Worm (Caenorhabditis elegans): ENCODE results near the gene T14G8.6.

Gene T14G8.6

ce11 chrX:12911235-12911634 lies 48.6 kb upstream of the T14G8.6 start (continued):
- TF ChIP-seq F37B4.10 (GFP tag; IDR thresholded peaks at IDR 0.05) (no peak), ceh-27 (GFP tag; optimal IDR thresholded peaks at IDR 0.05) (no peak), dox-1 (GFP tag; IDR thresholded peaks at IDR 0.05) (no peak; the same call in 1 of the 2 replicates), F57C9.4 (tag; optimal IDR thresholded peaks at IDR 0.05) (no peak), mcd-1 (GFP tag; IDR thresholded peaks at IDR 0.05) (no peak), pha-4 (tag; optimal IDR thresholded peaks at IDR 0.05) (no peak), K11D2.4 (GFP tag; IDR thresholded peaks at IDR 0.05) (0 out of 2 replicates have a peak, but pooled peaks have one; percentile 25), sdz-38 (tag; optimal IDR thresholded peaks at IDR 0.05) (no peak), F33H1.4 (GFP tag; IDR thresholded peaks at IDR 0.05) (no peak), K12H6.12 (tag; optimal IDR thresholded peaks at IDR 0.05) (no peak), mes-4 (tag; optimal IDR thresholded peaks at IDR 0.05) (no peak), dpff-1 (tag; optimal IDR thresholded peaks at IDR 0.05) (no peak), snpc-4 (GFP tag; optimal IDR thresholded peaks at IDR 0.05) (no peak), snpc-4 (tag; optimal IDR thresholded peaks at IDR 0.05) (no peak), egl-18 (GFP tag; IDR thresholded peaks at IDR 0.05) (no peak), lag-1 (GFP tag; IDR thresholded peaks at IDR 0.05) (no peak), attf-5 (GFP tag; optimal IDR thresholded peaks at IDR 0.05) (no peak), somi-1 (GFP tag; optimal IDR thresholded peaks at IDR 0.05) (no peak), let-607 (tag; optimal IDR thresholded peaks at IDR 0.05) (peak; percentile 86 to 89), lsy-27 (tag; optimal IDR thresholded peaks at IDR 0.05; ENCODE audit: borderline replicate concordance, insufficient read depth) (no peak), hlh-12 (tag; optimal IDR thresholded peaks at IDR 0.05) (no peak), F52B5.7 (tag; optimal IDR thresholded peaks at IDR 0.05) (no peak), ztf-18 (tag; optimal IDR thresholded peaks at IDR 0.05) (no peak), ccch-3 (GFP tag; optimal IDR thresholded peaks at IDR 0.05) (no peak), lin-26 (GFP tag; IDR thresholded peaks at IDR 0.05) (no peak), Y53F4B.3 (GFP tag; IDR thresholded peaks at IDR 0.05) (no peak), nfya-2 (GFP tag; IDR thresholded peaks at IDR 0.05) (no peak), hrde-1 (tag; optimal IDR thresholded peaks at IDR 0.05; ENCODE audit: borderline replicate concordance) (no peak), lin-40 (tag; optimal IDR thresholded peaks at IDR 0.05) (no peak), zfh-2 (GFP tag; conservative IDR thresholded peaks at IDR 0.05) (no peak), ceh-100 (GFP tag; IDR thresholded peaks at IDR 0.05) (no peak), snpc-1.3 (tag; optimal IDR thresholded peaks at IDR 0.05; ENCODE audit: insufficient read depth) (no peak), B0019.2 (GFP tag; conservative IDR thresholded peaks at IDR 0.05) (no peak), Y67H2A.10 (GFP tag; conservative IDR thresholded peaks at IDR 0.05) (no peak), bed-1 (GFP tag; IDR thresholded peaks at IDR 0.05) (no peak), hmg-1.2 (GFP tag; IDR thresholded peaks at IDR 0.05) (no peak), ceh-58 (GFP tag; IDR thresholded peaks at IDR 0.05) (no peak), madf-8 (GFP tag; conservative IDR thresholded peaks at IDR 0.05) (no peak), mel-28 (tag; optimal IDR thresholded peaks at IDR 0.05; ENCODE audit: borderline replicate concordance) (no peak), mxl-1 (tag; optimal IDR thresholded peaks at IDR 0.05) (no peak), nfyb-1 (GFP tag; IDR thresholded peaks at IDR 0.05) (no peak), lin-54 (GFP tag; optimal IDR thresholded peaks at IDR 0.05) (no peak), B0336.3 (GFP tag; IDR thresholded peaks at IDR 0.05) (no peak), rpc-1 (optimal IDR thresholded peaks at IDR 0.05) (no peak), rpc-1 (tag; optimal IDR thresholded peaks at IDR 0.05) (no peak), unc-130 (GFP tag; optimal IDR thresholded peaks at IDR 0.05) (no peak), ekl-4 (GFP tag; IDR thresholded peaks at IDR 0.05) (no peak), ZK185.1 (tag; optimal IDR thresholded peaks at IDR 0.05; ENCODE audit: poor library complexity, severe bottlenecking) (no peak), ztf-6 (GFP tag; IDR thresholded peaks at IDR 0.05) (no peak), sptf-2 (GFP tag; optimal IDR thresholded peaks at IDR 0.05) (no peak)

Data from whole organism, young adult.